Worm (Caenorhabditis elegans) whole organism, L4 larva: ENCODE data around the gene T22C8.3.

Experiments used
- F10B5.3 ChIP-seq: sonication (generic microtip); optimal IDR thresholded peaks from 2 replicates; lab custom pipeline; 2016; ENCODE audit warnings: mild to moderate bottlenecking, missing genetic modification characterization, missing compliant biosample characterization
- F26F4.8 ChIP-seq: fragments of 200-800 bp; sonication (Bioruptor generic); conservative IDR thresholded peaks from 2 replicates; pipeline ENCODE4 v1.3.6; 2022; ENCODE audit warnings: missing genetic modification characterization, missing compliant biosample characterization
- R02D3.7 ChIP-seq: fragments of 150-350 bp; sonication (generic microtip); optimal IDR thresholded peaks from 3 replicates; lab custom pipeline; 2014; ENCODE audit warnings: missing biosample characterization, missing genetic modification characterization
- T20F7.1 ChIP-seq: fragments of 200-800 bp; sonication (Bioruptor generic); optimal IDR thresholded peaks from 2 replicates; lab custom pipeline; 2018; ENCODE audit warnings: mild to moderate bottlenecking, missing genetic modification characterization, missing compliant biosample characterization
- T26A8.4 ChIP-seq: fragments of 200-800 bp; sonication (Bioruptor generic); IDR thresholded peaks from 2 replicates; pipeline ENCODE4 v1.3.6; 2022; ENCODE audit warnings: missing genetic modification characterization, missing compliant biosample characterization
- Y48G9A.11 ChIP-seq: fragments of 200-800 bp; sonication (Bioruptor generic); IDR thresholded peaks from 2 replicates; pipeline ENCODE4 v1.3.6; 2022; ENCODE audit warnings: missing genetic modification reagents, missing genetic modification characterization, missing compliant biosample characterization
- ZK546.5 ChIP-seq, 2 experiments: sonication (generic microtip); optimal IDR thresholded peaks; 2 replicates each; lab custom pipeline; 2017; ENCODE audit warnings: missing biosample characterization in 2 of 2, missing genetic modification characterization in 2 of 2
- aly-2 ChIP-seq: sonication (generic microtip); optimal IDR thresholded peaks from 2 replicates; lab custom pipeline; 2018; ENCODE audit warnings: missing biosample characterization, missing genetic modification characterization
- ama-1 ChIP-seq: fragments of 150-350 bp; optimal IDR thresholded peaks from 2 replicates; lab custom pipeline; 2014; ENCODE audit warnings: inconsistent platforms, mixed read lengths
- attf-4 ChIP-seq: sonication (generic microtip); optimal IDR thresholded peaks from 3 replicates; lab custom pipeline; 2017; ENCODE audit warnings: missing biosample characterization, missing genetic modification characterization
- ceh-20 ChIP-seq: fragments of 200-800 bp; sonication (Bioruptor generic); IDR thresholded peaks from 2 replicates; pipeline ENCODE4 v1.3.6; 2022; ENCODE audit warnings: missing genetic modification reagents, missing genetic modification characterization, missing compliant biosample characterization
- ceh-44 ChIP-seq: fragments of 200-800 bp; sonication (Bioruptor generic); IDR thresholded peaks from 2 replicates; pipeline ENCODE4 v1.3.6; 2022; ENCODE audit warnings: missing genetic modification reagents, missing genetic modification characterization, missing compliant biosample characterization
- cey-2 ChIP-seq: sonication (generic microtip); optimal IDR thresholded peaks from 3 replicates; lab custom pipeline; 2017; ENCODE audit warnings: missing genetic modification characterization, mild to moderate bottlenecking, missing compliant biosample characterization, antibody characterized with exemption, borderline replicate concordance; ENCODE audit not compliant: insufficient read depth
- daf-16 ChIP-seq, 3 experiments: sonication (generic microtip); optimal IDR thresholded peaks; 2 replicates each; lab custom pipeline; 2016 to 2017; ENCODE audit warnings: missing genetic modification characterization in 3 of 3, missing genetic modification reagents in 3 of 3, mild to moderate bottlenecking in 2 of 3, missing compliant biosample characterization in 2 of 3, missing biosample characterization in 1 of 3, moderate library complexity in 1 of 3
- daf-8 ChIP-seq: fragments of 200-800 bp; sonication (Bioruptor generic); IDR thresholded peaks from 2 replicates; pipeline ENCODE4 v1.3.6; 2022; ENCODE audit warnings: missing genetic modification characterization, missing compliant biosample characterization
- dmd-6 ChIP-seq: fragments of 200-800 bp; sonication (Bioruptor generic); IDR thresholded peaks from 2 replicates; pipeline ENCODE4 v1.3.6; 2022; ENCODE audit warnings: missing genetic modification reagents, missing genetic modification characterization, missing compliant biosample characterization
- dmd-8 ChIP-seq: fragments of 200-800 bp; sonication (Bioruptor generic); IDR thresholded peaks from 2 replicates; pipeline ENCODE4 v1.3.6; 2022; ENCODE audit warnings: missing genetic modification characterization, missing compliant biosample characterization
- dve-1 ChIP-seq: sonication (generic microtip); optimal IDR thresholded peaks from 2 replicates; lab custom pipeline; 2017; ENCODE audit warnings: antibody characterized with exemption, mild to moderate bottlenecking, missing genetic modification characterization, missing compliant biosample characterization; ENCODE audit not compliant: insufficient read depth
- lim-7 ChIP-seq: fragments of 200-800 bp; sonication (Bioruptor generic); IDR thresholded peaks from 2 replicates; pipeline ENCODE4 v1.3.6; 2022; ENCODE audit warnings: missing genetic modification characterization, missing compliant biosample characterization
- lin-39 ChIP-seq: fragments of 150-350 bp; optimal IDR thresholded peaks from 2 replicates; lab custom pipeline; 2014; ENCODE audit warnings: missing biosample characterization, missing genetic modification reagents, missing genetic modification characterization
- lsy-2 ChIP-seq, 2 experiments: fragments of 150-350 bp in 1 of 2; sonication (generic microtip) in 1 of 2; optimal IDR thresholded peaks; 2 replicates each; lab custom pipeline; 2014 to 2017; ENCODE audit warnings: missing biosample characterization in 2 of 2, missing genetic modification characterization in 2 of 2
- mes-2 ChIP-seq: sonication (generic microtip); optimal IDR thresholded peaks from 2 replicates; lab custom pipeline; 2016; ENCODE audit warnings: missing genotype, mild to moderate bottlenecking, missing genetic modification characterization, missing compliant biosample characterization; ENCODE audit not compliant: poor library complexity, severe bottlenecking
- mxl-3 ChIP-seq: fragments of 200-800 bp; sonication (Bioruptor generic); optimal IDR thresholded peaks from 2 replicates; lab custom pipeline; 2018; ENCODE audit warnings: mild to moderate bottlenecking, missing genetic modification characterization, missing compliant biosample characterization
- nhr-237 ChIP-seq: sonication (generic microtip); optimal IDR thresholded peaks from 2 replicates; lab custom pipeline; 2017; ENCODE audit warnings: missing biosample characterization, missing genetic modification characterization
- nhr-28 ChIP-seq: fragments of 150-350 bp; optimal IDR thresholded peaks from 2 replicates; lab custom pipeline; 2014; ENCODE audit warnings: missing biosample characterization, missing genetic modification characterization
- pha-4 ChIP-seq, 2 experiments: fragments of 150-350 bp in 1 of 2; fragments of 200-800 bp in 1 of 2; sonication (Bioruptor generic) in 1 of 2; IDR thresholded peaks in 1 of 2; optimal IDR thresholded peaks in 1 of 2; 2 replicates each; pipeline versions ENCODE4 v1.3.6 to Lab custom; 2014 to 2022; ENCODE audit warnings: missing genetic modification characterization in 2 of 2, missing genetic modification reagents in 2 of 2, missing biosample characterization in 1 of 2, missing compliant biosample characterization in 1 of 2
- php-3 ChIP-seq: fragments of 200-800 bp; sonication (Bioruptor generic); IDR thresholded peaks from 2 replicates; pipeline ENCODE4 v1.3.6; 2022; ENCODE audit warnings: missing genetic modification reagents, missing genetic modification characterization, missing compliant biosample characterization
- pqm-1 ChIP-seq: sonication (generic microtip); optimal IDR thresholded peaks from 2 replicates; lab custom pipeline; 2017; ENCODE audit warnings: missing biosample characterization, missing genetic modification characterization
- rbr-2 ChIP-seq: sonication (generic microtip); optimal IDR thresholded peaks from 2 replicates; lab custom pipeline; 2016; ENCODE audit warnings: missing genotype, missing genetic modification characterization, missing compliant biosample characterization
- saeg-2 ChIP-seq: fragments of 200-800 bp; sonication (Bioruptor generic); IDR thresholded peaks from 2 replicates; pipeline ENCODE4 v1.3.6; 2022; ENCODE audit warnings: missing genetic modification reagents, missing genetic modification characterization, missing compliant biosample characterization
- sdz-12 ChIP-seq: fragments of 200-800 bp; sonication (Bioruptor generic); optimal IDR thresholded peaks from 2 replicates; lab custom pipeline; 2018; ENCODE audit warnings: mild to moderate bottlenecking, missing genetic modification characterization, missing compliant biosample characterization
- skn-1 ChIP-seq: fragments of 150-350 bp; optimal IDR thresholded peaks from 2 replicates; lab custom pipeline; 2014; ENCODE audit warnings: missing biosample characterization, missing genetic modification characterization
- snpc-1.2 ChIP-seq: fragments of 200-800 bp; sonication (Bioruptor generic); IDR thresholded peaks from 2 replicates; pipeline ENCODE4 v1.3.6; 2022; ENCODE audit warnings: missing genetic modification reagents, missing genetic modification characterization, missing compliant biosample characterization
- snpc-4 ChIP-seq: fragments of 150-350 bp; optimal IDR thresholded peaks from 2 replicates; lab custom pipeline; 2014; ENCODE audit warnings: missing biosample characterization, missing genetic modification characterization
- unc-39 ChIP-seq: sonication (generic microtip); optimal IDR thresholded peaks from 2 replicates; lab custom pipeline; 2017; ENCODE audit warnings: missing biosample characterization, missing genetic modification characterization
- unc-62 ChIP-seq, 3 experiments: fragments of 150-350 bp in 1 of 3; sonication (generic microtip); optimal IDR thresholded peaks in 2 of 3; peaks in 1 of 3; 1 replicate in 1 of 3; 2 replicates in 2 of 3; lab custom pipeline; 2014 to 2017; ENCODE audit warnings: missing biosample characterization in 3 of 3, missing genetic modification characterization in 3 of 3, missing genetic modification reagents in 3 of 3, missing genotype in 1 of 3
- zag-1 ChIP-seq: fragments of 150-350 bp; optimal IDR thresholded peaks from 2 replicates; lab custom pipeline; 2014; ENCODE audit warnings: missing biosample characterization, missing genetic modification characterization
- zfp-3 ChIP-seq: fragments of 200-800 bp; sonication (Bioruptor generic); conservative IDR thresholded peaks from 2 replicates; pipeline ENCODE4 v1.3.6; 2022; ENCODE audit warnings: missing genetic modification reagents, missing genetic modification characterization, missing compliant biosample characterization
- zip-2 ChIP-seq: fragments of 150-350 bp; optimal IDR thresholded peaks from 2 replicates; lab custom pipeline; 2014; ENCODE audit warnings: missing biosample characterization, missing genetic modification characterization
- ztf-11 ChIP-seq: fragments of 150-350 bp; optimal IDR thresholded peaks from 2 replicates; lab custom pipeline; 2014; ENCODE audit warnings: missing biosample characterization, missing genetic modification characterization

The T22C8.3 gene

ce11 chrII:8616155-8616554, 5.6 kb downstream of the T22C8.3 start:
- peak in 1 of 2 experiments; percentile 91 for TF ChIP-seq unc-62 (GFP tag; optimal IDR thresholded peaks at IDR 0.05 in 1 of 2; lab: Kevin White, UChicago)
- TF ChIP-seq unc-62 (tag; optimal IDR thresholded peaks at IDR 0.05; lab: Kevin White, UChicago) = no peak
- no peak for TF ChIP-seq lsy-2 (tag; optimal IDR thresholded peaks at IDR 0.05; lab: Kevin White, UChicago)
- no peak for TF ChIP-seq sdz-12 (GFP tag; lab: Kevin White, UChicago)
- no peak for TF ChIP-seq zip-2 (tag; lab: Kevin White, UChicago)
- TF ChIP-seq, all 104 proteins: peak for 1

DNA sequence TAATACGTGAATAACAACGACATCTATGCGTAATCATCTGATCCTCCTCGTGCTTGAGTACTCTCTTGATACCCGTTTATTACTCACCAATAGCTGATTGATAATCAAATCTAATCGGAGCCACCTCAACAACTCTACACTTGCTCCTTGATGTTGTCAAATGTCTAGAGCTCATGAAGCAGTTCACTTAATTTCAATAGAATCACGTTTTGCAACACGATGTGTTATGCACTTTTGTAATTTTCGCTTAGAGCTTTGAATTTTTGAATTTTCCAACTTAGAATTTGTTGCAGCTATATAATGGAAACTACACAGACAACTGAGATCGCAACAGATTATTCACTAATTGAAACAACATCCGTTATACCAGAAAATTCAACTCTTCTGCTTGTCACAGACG, 9.3 kb downstream of the T22C8.3 start, which contains the start of gene T22C8.1:
Gene T22C8.1 (plus strand): TSS at position 301 of the 400 bp plus-strand sequence.
- TF ChIP-seq Y48G9A.11 (GFP tag; lab: Robert Waterston, UW) = no peak
- no peak for TF ChIP-seq zfp-3 (GFP tag; lab: Robert Waterston, UW)
- no peak for TF ChIP-seq php-3 (GFP tag; lab: Robert Waterston, UW)
- no peak for TF ChIP-seq ceh-44 (GFP tag; lab: Robert Waterston, UW)
- TF ChIP-seq ama-1 (lab: Kevin White, UChicago) = no peak
- no peak for TF ChIP-seq dmd-8 (GFP tag; lab: Robert Waterston, UW)
- TF ChIP-seq pha-4 (GFP tag; IDR thresholded peaks at IDR 0.05; lab: Robert Waterston, UW) = no peak
- no peak for TF ChIP-seq pha-4 (tag; optimal IDR thresholded peaks at IDR 0.05; lab: Kevin White, UChicago)
- TF ChIP-seq zip-2 (tag; lab: Kevin White, UChicago) = no peak
- no peak for TF ChIP-seq pqm-1 (tag; lab: Kevin White, UChicago)

ce11 chrII:8611330-8611729, 10.5 kb downstream of the T22C8.3 start:
- no peak for TF ChIP-seq F26F4.8
- no peak for TF ChIP-seq T26A8.4 (GFP tag; lab: Robert Waterston, UW)
- TF ChIP-seq unc-62 (GFP tag; optimal IDR thresholded peaks at IDR 0.05 in 1 of 2; lab: Kevin White, UChicago) = no peak
- no peak for TF ChIP-seq unc-62 (tag; optimal IDR thresholded peaks at IDR 0.05; lab: Kevin White, UChicago)
- no peak for TF ChIP-seq snpc-4 (tag; lab: Kevin White, UChicago)
- no peak for TF ChIP-seq mxl-3
- TF ChIP-seq cey-2 (tag; lab: Kevin White, UChicago) = no peak
- TF ChIP-seq snpc-1.2 (GFP tag; lab: Robert Waterston, UW) = no peak
- TF ChIP-seq pqm-1 (tag; lab: Kevin White, UChicago) = no peak
- TF ChIP-seq T20F7.1 = no peak
- TF ChIP-seq saeg-2 = no peak
- TF ChIP-seq rbr-2 (tag; lab: Kevin White, UChicago) = no peak
- no peak for TF ChIP-seq ZK546.5 (tag; optimal IDR thresholded peaks at IDR 0.05; lab: Kevin White, UChicago)
- TF ChIP-seq lim-7 = no peak
- no peak for TF ChIP-seq lin-39 (tag; lab: Kevin White, UChicago)
- no peak for TF ChIP-seq daf-16 (GFP tag; optimal IDR thresholded peaks at IDR 0.05; lab: Kevin White, UChicago)
- no peak for TF ChIP-seq daf-16 (tag; optimal IDR thresholded peaks at IDR 0.05; lab: Kevin White, UChicago)
- no peak for TF ChIP-seq F10B5.3 (tag; lab: Kevin White, UChicago)
- TF ChIP-seq mes-2 (tag; lab: Kevin White, UChicago) = no peak

DNA sequence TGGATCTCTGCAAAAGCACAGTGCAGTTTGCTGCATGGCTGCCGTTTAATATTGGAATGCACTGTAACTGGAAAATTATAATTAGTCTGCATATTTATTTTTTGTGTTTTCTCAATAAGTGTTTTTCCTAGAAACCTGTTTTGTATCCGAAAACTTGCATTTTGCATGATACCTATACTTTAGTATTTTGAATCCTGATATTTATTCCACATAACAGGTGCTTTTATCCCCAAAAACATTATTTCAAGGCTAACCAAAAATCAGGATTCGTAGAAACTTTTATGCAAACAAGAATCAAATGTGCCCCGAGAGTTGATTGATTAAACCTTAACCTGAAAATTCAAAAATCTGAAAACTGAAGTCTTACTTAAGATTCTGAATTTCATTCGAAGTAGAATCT, 11.2 kb downstream of the T22C8.3 start:
- TF ChIP-seq aly-2 (no peak), zfp-3 (GFP tag; lab: Robert Waterston, UW) (no peak), dve-1 (tag; lab: Kevin White, UChicago) (no peak), saeg-2 (no peak), T26A8.4 (GFP tag; lab: Robert Waterston, UW) (no peak), daf-8 (GFP tag; lab: Robert Waterston, UW) (no peak), dmd-6 (no peak), nhr-28 (tag; lab: Kevin White, UChicago) (no peak), sdz-12 (GFP tag; lab: Kevin White, UChicago) (no peak), R02D3.7 (no peak), lsy-2 (tag; optimal IDR thresholded peaks at IDR 0.05; lab: Kevin White, UChicago) (no peak), F26F4.8 (no peak), skn-1 (tag; lab: Kevin White, UChicago) (no peak), ceh-20 (GFP tag; lab: Robert Waterston, UW) (no peak), ztf-11 (tag; lab: Kevin White, UChicago) (no peak), nhr-237 (tag; lab: Kevin White, UChicago) (no peak), zag-1 (tag; lab: Kevin White, UChicago) (no peak), ceh-44 (GFP tag; lab: Robert Waterston, UW) (no peak), attf-4 (tag; lab: Kevin White, UChicago) (no peak), unc-39 (tag; lab: Kevin White, UChicago) (no peak)
